Worm (Caenorhabditis elegans) whole organism, late embryonic: Measurements from ENCODE around the gene F18E9.3.

Experiments used
- C08G9.2 ChIP-seq: sonication (generic microtip); optimal IDR thresholded peaks from 2 replicates; lab custom pipeline; 2016; ENCODE audit warnings: mild to moderate bottlenecking, missing genetic modification characterization, moderate library complexity, missing compliant biosample characterization
- C38D4.7 ChIP-seq: fragments of 200-800 bp; sonication (Bioruptor generic); optimal IDR thresholded peaks from 2 replicates; lab custom pipeline; 2018; ENCODE audit warnings: mild to moderate bottlenecking, missing genetic modification characterization, moderate library complexity, missing compliant biosample characterization
- K02D7.2 ChIP-seq: sonication (generic microtip); optimal IDR thresholded peaks from 2 replicates; lab custom pipeline; 2017; ENCODE audit warnings: mild to moderate bottlenecking, missing genetic modification characterization, missing compliant biosample characterization
- K09A11.1 ChIP-seq: sonication (generic microtip); optimal IDR thresholded peaks from 2 replicates; lab custom pipeline; 2017; ENCODE audit warnings: antibody characterized with exemption, mild to moderate bottlenecking, missing genetic modification characterization, missing compliant biosample characterization; ENCODE audit not compliant: insufficient read depth
- T23F11.4 ChIP-seq: fragments of 200-800 bp; sonication (Bioruptor generic); optimal IDR thresholded peaks from 2 replicates; lab custom pipeline; 2018; ENCODE audit warnings: mild to moderate bottlenecking, missing genetic modification characterization, missing compliant biosample characterization
- Y22D7AL.16 ChIP-seq: sonication (generic microtip); optimal IDR thresholded peaks from 2 replicates; lab custom pipeline; 2016; ENCODE audit warnings: missing genetic modification characterization, missing compliant biosample characterization
- ahr-1 ChIP-seq: sonication (generic microtip); optimal IDR thresholded peaks from 2 replicates; lab custom pipeline; 2016; ENCODE audit warnings: missing genetic modification characterization, missing compliant biosample characterization
- ama-1 ChIP-seq: fragments of 150-350 bp; optimal IDR thresholded peaks from 2 replicates; lab custom pipeline; 2014
- ceh-14 ChIP-seq: sonication (generic microtip); optimal IDR thresholded peaks from 2 replicates; lab custom pipeline; 2016; ENCODE audit warnings: missing genotype, missing genetic modification characterization, missing compliant biosample characterization
- ceh-18 ChIP-seq: sonication (generic microtip); optimal IDR thresholded peaks from 2 replicates; lab custom pipeline; 2016; ENCODE audit warnings: missing genetic modification characterization, missing compliant biosample characterization
- ceh-2 ChIP-seq: sonication (generic microtip); optimal IDR thresholded peaks from 2 replicates; lab custom pipeline; 2016; ENCODE audit warnings: missing genotype, missing genetic modification characterization, missing compliant biosample characterization
- ceh-22 ChIP-seq: sonication (generic microtip); optimal IDR thresholded peaks from 2 replicates; lab custom pipeline; 2017; ENCODE audit warnings: missing biosample characterization, missing genetic modification characterization
- ceh-24 ChIP-seq: sonication (generic microtip); optimal IDR thresholded peaks from 2 replicates; lab custom pipeline; 2016; ENCODE audit warnings: mild to moderate bottlenecking, missing genetic modification characterization, missing compliant biosample characterization
- ceh-30 ChIP-seq: fragments of 150-350 bp; optimal IDR thresholded peaks from 2 replicates; lab custom pipeline; 2014; ENCODE audit warnings: missing biosample characterization, missing genetic modification characterization
- ceh-31 ChIP-seq: sonication (generic microtip); optimal IDR thresholded peaks from 2 replicates; lab custom pipeline; 2016; ENCODE audit warnings: missing genetic modification characterization, missing compliant biosample characterization
- ceh-34 ChIP-seq: sonication (generic microtip); optimal IDR thresholded peaks from 2 replicates; lab custom pipeline; 2016; ENCODE audit warnings: mild to moderate bottlenecking, missing genetic modification characterization, missing compliant biosample characterization
- ceh-48 ChIP-seq: sonication (generic microtip); optimal IDR thresholded peaks from 2 replicates; lab custom pipeline; 2016; ENCODE audit warnings: missing genetic modification characterization, inconsistent platforms, missing compliant biosample characterization
- ceh-6 ChIP-seq: fragments of 200-800 bp; sonication (Bioruptor generic); optimal IDR thresholded peaks from 2 replicates; lab custom pipeline; 2018; ENCODE audit warnings: mild to moderate bottlenecking, missing genetic modification characterization, missing compliant biosample characterization
- ceh-9 ChIP-seq: sonication (generic microtip); optimal IDR thresholded peaks from 2 replicates; lab custom pipeline; 2016; ENCODE audit warnings: mild to moderate bottlenecking, missing genetic modification characterization, inconsistent platforms, missing compliant biosample characterization
- che-1 ChIP-seq: sonication (generic microtip); optimal IDR thresholded peaks from 2 replicates; lab custom pipeline; 2016; ENCODE audit warnings: mild to moderate bottlenecking, missing genetic modification characterization, missing compliant biosample characterization
- dmd-4 ChIP-seq: sonication (generic microtip); optimal IDR thresholded peaks from 2 replicates; lab custom pipeline; 2016; ENCODE audit warnings: borderline replicate concordance, missing genetic modification characterization, missing compliant biosample characterization
- dve-1 ChIP-seq: sonication (generic microtip); optimal IDR thresholded peaks from 2 replicates; lab custom pipeline; 2017; ENCODE audit warnings: antibody characterized with exemption, mild to moderate bottlenecking, missing genetic modification characterization, missing compliant biosample characterization
- elt-2 ChIP-seq: sonication (generic microtip); optimal IDR thresholded peaks from 2 replicates; lab custom pipeline; 2016; ENCODE audit warnings: missing genetic modification reagents, missing genetic modification characterization, missing compliant biosample characterization
- elt-4 ChIP-seq: sonication (generic microtip); optimal IDR thresholded peaks from 2 replicates; lab custom pipeline; 2016; ENCODE audit warnings: missing genetic modification characterization, missing compliant biosample characterization
- ets-4 ChIP-seq: sonication (generic microtip); optimal IDR thresholded peaks from 2 replicates; lab custom pipeline; 2016; ENCODE audit warnings: missing genetic modification characterization, missing compliant biosample characterization
- fkh-6 ChIP-seq: sonication (generic microtip); optimal IDR thresholded peaks from 2 replicates; lab custom pipeline; 2016; ENCODE audit warnings: missing genetic modification characterization, missing compliant biosample characterization
- hlh-15 ChIP-seq: sonication (generic microtip); optimal IDR thresholded peaks from 2 replicates; lab custom pipeline; 2016; ENCODE audit warnings: missing genetic modification characterization, missing compliant biosample characterization
- hlh-30 ChIP-seq: sonication (generic microtip); optimal IDR thresholded peaks from 2 replicates; lab custom pipeline; 2017; ENCODE audit warnings: antibody characterized with exemption, missing genetic modification characterization, missing compliant biosample characterization; ENCODE audit not compliant: insufficient read depth
- hlh-6 ChIP-seq: sonication (generic microtip); optimal IDR thresholded peaks from 2 replicates; lab custom pipeline; 2016; ENCODE audit warnings: missing genotype, missing genetic modification characterization, missing compliant biosample characterization
- hlh-8 ChIP-seq: sonication (generic microtip); optimal IDR thresholded peaks from 2 replicates; lab custom pipeline; 2016; ENCODE audit warnings: missing genotype, missing genetic modification characterization, missing compliant biosample characterization
- lim-6 ChIP-seq: sonication (generic microtip); optimal IDR thresholded peaks from 2 replicates; lab custom pipeline; 2016; ENCODE audit warnings: missing genetic modification characterization, missing compliant biosample characterization
- lin-11 ChIP-seq: fragments of 200-800 bp; sonication (Bioruptor generic); optimal IDR thresholded peaks from 2 replicates; lab custom pipeline; 2018; ENCODE audit warnings: mild to moderate bottlenecking, missing genetic modification characterization, missing compliant biosample characterization
- mec-3 ChIP-seq: sonication (generic microtip); optimal IDR thresholded peaks from 2 replicates; lab custom pipeline; 2016; ENCODE audit warnings: borderline replicate concordance, missing genetic modification characterization, missing compliant biosample characterization
- nhr-11 ChIP-seq: fragments of 150-350 bp; optimal IDR thresholded peaks from 2 replicates; lab custom pipeline; 2014; ENCODE audit warnings: missing biosample characterization, missing genetic modification characterization
- nhr-232 ChIP-seq: sonication (generic microtip); optimal IDR thresholded peaks from 2 replicates; lab custom pipeline; 2016; ENCODE audit warnings: missing genetic modification characterization, missing compliant biosample characterization
- odd-2 ChIP-seq: sonication (generic microtip); optimal IDR thresholded peaks from 2 replicates; lab custom pipeline; 2017; ENCODE audit warnings: antibody characterized with exemption, mild to moderate bottlenecking, missing genetic modification characterization, missing compliant biosample characterization
- pag-3 ChIP-seq: sonication (generic microtip); optimal IDR thresholded peaks from 2 replicates; lab custom pipeline; 2016; ENCODE audit warnings: missing compliant biosample characterization, missing genetic modification characterization, borderline replicate concordance
- pat-9 ChIP-seq: fragments of 200-800 bp; sonication (Bioruptor generic); optimal IDR thresholded peaks from 2 replicates; lab custom pipeline; 2018; ENCODE audit warnings: mild to moderate bottlenecking, missing genetic modification characterization, moderate library complexity, missing compliant biosample characterization
- pax-1 ChIP-seq: fragments of 150-350 bp; optimal IDR thresholded peaks from 2 replicates; lab custom pipeline; 2014; ENCODE audit warnings: missing biosample characterization, missing genetic modification characterization
- pqm-1 ChIP-seq: sonication (generic microtip); optimal IDR thresholded peaks from 2 replicates; lab custom pipeline; 2016; ENCODE audit warnings: missing genetic modification characterization, missing compliant biosample characterization
- pros-1 ChIP-seq: fragments of 150-350 bp; optimal IDR thresholded peaks from 2 replicates; lab custom pipeline; 2014; ENCODE audit warnings: missing biosample characterization, missing genetic modification reagents, missing genetic modification characterization
- ref-2 ChIP-seq: sonication (generic microtip); optimal IDR thresholded peaks from 2 replicates; lab custom pipeline; 2016; ENCODE audit warnings: missing genetic modification characterization, missing compliant biosample characterization
- rnt-1 ChIP-seq: sonication (generic microtip); optimal IDR thresholded peaks from 2 replicates; lab custom pipeline; 2016; ENCODE audit warnings: missing genetic modification characterization, missing compliant biosample characterization
- sdc-2 ChIP-seq: sonication (generic microtip); optimal IDR thresholded peaks from 2 replicates; lab custom pipeline; 2016; ENCODE audit warnings: missing genotype, missing genetic modification characterization, missing compliant biosample characterization
- sox-2 ChIP-seq: fragments of 200-800 bp; sonication (Bioruptor generic); IDR thresholded peaks from 2 replicates; pipeline ENCODE4 v1.3.6; 2022; ENCODE audit warnings: missing genetic modification reagents, missing genetic modification characterization, missing compliant biosample characterization
- sox-4 ChIP-seq: sonication (generic microtip); optimal IDR thresholded peaks from 2 replicates; lab custom pipeline; 2017; ENCODE audit warnings: mild to moderate bottlenecking, missing genetic modification characterization, inconsistent platforms, missing compliant biosample characterization
- syd-9 ChIP-seq: sonication (generic microtip); optimal IDR thresholded peaks from 2 replicates; lab custom pipeline; 2016; ENCODE audit warnings: mild to moderate bottlenecking, missing genetic modification characterization, moderate library complexity, missing compliant biosample characterization
- tbx-2 ChIP-seq: sonication (generic microtip); optimal IDR thresholded peaks from 2 replicates; lab custom pipeline; 2016; ENCODE audit warnings: missing genetic modification characterization, missing compliant biosample characterization
- tbx-7 ChIP-seq: sonication (generic microtip); optimal IDR thresholded peaks from 2 replicates; lab custom pipeline; 2016; ENCODE audit warnings: missing genotype, missing genetic modification characterization, missing compliant biosample characterization
- unc-55 ChIP-seq: sonication (generic microtip); optimal IDR thresholded peaks from 2 replicates; lab custom pipeline; 2017; ENCODE audit warnings: missing biosample characterization, missing genetic modification reagents, missing genetic modification characterization
- unc-86 ChIP-seq: sonication (generic microtip); optimal IDR thresholded peaks from 2 replicates; lab custom pipeline; 2016; ENCODE audit warnings: missing genetic modification characterization, missing compliant biosample characterization
- zip-5 ChIP-seq: sonication (generic microtip); optimal IDR thresholded peaks from 2 replicates; lab custom pipeline; 2016; ENCODE audit warnings: missing genetic modification characterization, missing compliant biosample characterization
- ztf-16 ChIP-seq: sonication (generic microtip); optimal IDR thresholded peaks from 2 replicates; lab custom pipeline; 2017; ENCODE audit warnings: missing genetic modification characterization, missing compliant biosample characterization

The F18E9.3 gene

DNA sequence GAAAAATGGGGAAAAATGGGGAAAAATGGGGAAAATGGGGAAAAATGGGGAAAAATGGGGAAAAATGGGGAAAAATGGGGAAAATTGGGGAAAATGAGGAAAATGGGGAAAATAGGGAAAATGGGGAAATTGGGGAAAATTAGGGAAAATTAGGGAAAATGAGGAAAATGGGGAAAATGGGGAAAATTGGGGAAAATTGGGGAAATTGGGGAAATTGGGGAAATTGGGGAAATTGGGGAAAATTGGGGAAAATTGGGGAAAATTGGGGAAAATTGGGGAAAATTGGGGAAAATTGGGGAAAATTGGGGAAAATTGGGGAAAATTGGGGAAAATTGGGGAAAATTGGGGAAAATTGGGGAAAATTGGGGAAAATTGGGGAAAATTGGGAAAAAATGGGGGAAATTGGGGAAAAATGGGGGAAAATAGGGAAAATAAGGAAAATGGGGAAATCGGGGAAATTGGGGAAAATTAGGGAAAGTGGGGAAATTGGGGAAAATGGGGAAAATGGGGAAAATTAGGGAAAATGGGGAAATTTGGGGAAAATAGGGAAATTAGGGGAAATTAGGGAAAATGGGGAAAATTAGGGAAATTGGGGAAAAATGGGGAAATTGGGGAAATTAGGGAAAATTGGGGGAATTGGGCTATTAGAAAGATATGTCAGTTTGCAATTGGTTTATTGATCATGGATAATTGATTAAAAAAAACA, 16.9 kb downstream of the F18E9.3 start (continued):
- peak; percentile 28 for TF ChIP-seq pat-9
- no peak for TF ChIP-seq syd-9 (tag; lab: Kevin White, UChicago)
- no peak for TF ChIP-seq K09A11.1 (tag; lab: Kevin White, UChicago)
- TF ChIP-seq ceh-14 (tag; lab: Kevin White, UChicago) = no peak
- no peak for TF ChIP-seq fkh-6 (tag; lab: Kevin White, UChicago)
- no peak for TF ChIP-seq unc-86
- TF ChIP-seq elt-2 (tag; lab: Kevin White, UChicago) = no peak
- TF ChIP-seq tbx-7 (tag; lab: Kevin White, UChicago) = no peak
- TF ChIP-seq ceh-6 (GFP tag; lab: Kevin White, UChicago) = no peak
- no peak for TF ChIP-seq tbx-2
- no peak for TF ChIP-seq ceh-18
- no peak for TF ChIP-seq pqm-1 (tag; lab: Kevin White, UChicago)
- TF ChIP-seq hlh-15 (tag; lab: Kevin White, UChicago) = no peak
- no peak for TF ChIP-seq ztf-16
- no peak for TF ChIP-seq zip-5 (tag; lab: Kevin White, UChicago)
- TF ChIP-seq dmd-4 (tag; lab: Kevin White, UChicago) = no peak
- TF ChIP-seq hlh-8 (tag; lab: Kevin White, UChicago) = no peak
- TF ChIP-seq Y22D7AL.16 (tag; lab: Kevin White, UChicago) = no peak
- peak; percentile 69 for TF ChIP-seq che-1
- TF ChIP-seq ceh-48 (tag; lab: Kevin White, UChicago) = no peak
- no peak for TF ChIP-seq lim-6 (tag; lab: Kevin White, UChicago)
- TF ChIP-seq K02D7.2 (tag; lab: Kevin White, UChicago) = no peak
- TF ChIP-seq sox-4 (tag; lab: Kevin White, UChicago) = peak; percentile 18
- TF ChIP-seq nhr-232 (tag; lab: Kevin White, UChicago) = no peak
- no peak for TF ChIP-seq ceh-24 (tag; lab: Kevin White, UChicago)
- peak; percentile 58 for TF ChIP-seq C38D4.7 (GFP tag; lab: Kevin White, UChicago)
- TF ChIP-seq ceh-34 = no peak
- TF ChIP-seq ceh-30 (tag; lab: Kevin White, UChicago) = no peak
- TF ChIP-seq ets-4 (tag; lab: Kevin White, UChicago) = no peak
- no peak for TF ChIP-seq C08G9.2 (tag; lab: Kevin White, UChicago)
- TF ChIP-seq unc-55 (GFP tag; lab: Kevin White, UChicago) = no peak
- no peak for TF ChIP-seq ahr-1
- TF ChIP-seq dve-1 = no peak
- TF ChIP-seq lin-11 (tag; lab: Kevin White, UChicago) = peak; percentile 65
- TF ChIP-seq nhr-11 = no peak
- TF ChIP-seq odd-2 (tag; lab: Kevin White, UChicago) = no peak
- no peak for TF ChIP-seq ceh-2 (tag; lab: Kevin White, UChicago)
- no peak for TF ChIP-seq hlh-30
- no peak for TF ChIP-seq rnt-1 (tag; lab: Kevin White, UChicago)
- no peak for TF ChIP-seq ref-2 (tag; lab: Kevin White, UChicago)
- no peak for TF ChIP-seq elt-4
- TF ChIP-seq hlh-6 (tag; lab: Kevin White, UChicago) = no peak
- TF ChIP-seq pag-3 (tag; lab: Kevin White, UChicago) = no peak
- TF ChIP-seq ceh-22 (tag; lab: Kevin White, UChicago) = no peak
- no peak for TF ChIP-seq mec-3 (tag; lab: Kevin White, UChicago)
- TF ChIP-seq T23F11.4 = no peak
- TF ChIP-seq pax-1 = no peak
- TF ChIP-seq sdc-2 (tag; lab: Kevin White, UChicago) = no peak
- TF ChIP-seq ama-1 (lab: Kevin White, UChicago) = no peak
- 0 out of 2 replicates have a peak, but pooled peaks have one; percentile 10 for TF ChIP-seq sox-2 (GFP tag; lab: Robert Waterston, UW)
- peak; percentile 49 for TF ChIP-seq ceh-9 (tag; lab: Kevin White, UChicago)
- no peak for TF ChIP-seq ceh-31 (tag; lab: Kevin White, UChicago)
- no peak for TF ChIP-seq pros-1 (tag; lab: Kevin White, UChicago)
